Worm (Caenorhabditis elegans) whole organism, L2 larva: ENCODE measurements around the gene Y105C5B.19.

Experiments used
- F13H6.1 ChIP-seq: sonication (generic microtip); optimal IDR thresholded peaks from 2 replicates; lab custom pipeline; 2016; ENCODE audit warnings: missing genetic modification characterization, missing compliant biosample characterization
- R02D3.7 ChIP-seq: fragments of 150-350 bp; optimal IDR thresholded peaks from 2 replicates; lab custom pipeline; 2014; ENCODE audit warnings: missing biosample characterization, missing genetic modification characterization
- ZK546.5 ChIP-seq: sonication (generic microtip); optimal IDR thresholded peaks from 2 replicates; lab custom pipeline; 2017; ENCODE audit warnings: missing biosample characterization, missing genetic modification characterization
- alr-1 ChIP-seq: fragments of 150-350 bp; optimal IDR thresholded peaks from 2 replicates; lab custom pipeline; 2014; ENCODE audit warnings: missing biosample characterization, missing genetic modification characterization
- aly-2 ChIP-seq: fragments of 150-350 bp; optimal IDR thresholded peaks from 2 replicates; lab custom pipeline; 2014; ENCODE audit warnings: missing biosample characterization, missing genetic modification characterization
- ceh-16 ChIP-seq: fragments of 150-350 bp; optimal IDR thresholded peaks from 2 replicates; lab custom pipeline; 2014; ENCODE audit warnings: missing biosample characterization, missing genetic modification characterization
- ceh-82 ChIP-seq: fragments of 150-350 bp; optimal IDR thresholded peaks from 2 replicates; lab custom pipeline; 2014; ENCODE audit warnings: missing biosample characterization, missing genetic modification characterization
- crh-2 ChIP-seq: sonication (generic microtip); optimal IDR thresholded peaks from 2 replicates; lab custom pipeline; 2017; ENCODE audit warnings: missing biosample characterization, missing genetic modification characterization
- dmd-4 ChIP-seq: sonication (generic microtip); optimal IDR thresholded peaks from 2 replicates; lab custom pipeline; 2017; ENCODE audit warnings: missing biosample characterization, missing genetic modification characterization
- egl-27 ChIP-seq: sonication (generic microtip); optimal IDR thresholded peaks from 3 replicates; lab custom pipeline; 2017; ENCODE audit warnings: missing biosample characterization, missing genetic modification reagents, missing genetic modification characterization
- elt-1 ChIP-seq: fragments of 150-350 bp; optimal IDR thresholded peaks from 2 replicates; lab custom pipeline; 2014; ENCODE audit warnings: missing biosample characterization, missing genetic modification characterization
- elt-3 ChIP-seq: sonication (generic microtip); optimal IDR thresholded peaks from 2 replicates; lab custom pipeline; 2017; ENCODE audit warnings: missing biosample characterization, missing genetic modification characterization
- fos-1 ChIP-seq: fragments of 150-350 bp; optimal IDR thresholded peaks from 2 replicates; lab custom pipeline; 2014; ENCODE audit warnings: missing biosample characterization, missing genetic modification characterization
- lin-13 ChIP-seq: fragments of 150-350 bp; optimal IDR thresholded peaks from 2 replicates; lab custom pipeline; 2014; ENCODE audit warnings: missing biosample characterization, missing genetic modification reagents, missing genetic modification characterization
- lin-39 ChIP-seq: fragments of 150-350 bp; optimal IDR thresholded peaks from 2 replicates; lab custom pipeline; 2014; ENCODE audit warnings: missing biosample characterization, missing genetic modification reagents, missing genetic modification characterization
- lsy-2 ChIP-seq, 2 experiments: fragments of 150-350 bp in 1 of 2; sonication (generic microtip) in 1 of 2; optimal IDR thresholded peaks; 2 replicates each; lab custom pipeline; 2014 to 2017; ENCODE audit warnings: missing biosample characterization in 2 of 2, missing genetic modification characterization in 2 of 2
- mbf-1 ChIP-seq: sonication (generic microtip); optimal IDR thresholded peaks from 2 replicates; lab custom pipeline; 2017; ENCODE audit warnings: missing biosample characterization, missing genetic modification characterization
- mdl-1 ChIP-seq, 2 experiments: fragments of 150-350 bp in 1 of 2; sonication (generic microtip) in 1 of 2; optimal IDR thresholded peaks; 2 replicates each; lab custom pipeline; 2017; ENCODE audit warnings: missing biosample characterization in 2 of 2, missing genetic modification characterization in 2 of 2
- nhr-10 ChIP-seq: sonication (generic microtip); optimal IDR thresholded peaks from 2 replicates; lab custom pipeline; 2017; ENCODE audit warnings: missing biosample characterization, missing genetic modification characterization
- nhr-11 ChIP-seq: fragments of 150-350 bp; optimal IDR thresholded peaks from 2 replicates; lab custom pipeline; 2014; ENCODE audit warnings: missing biosample characterization, missing genetic modification characterization
- nhr-12 ChIP-seq: fragments of 150-350 bp; optimal IDR thresholded peaks from 2 replicates; lab custom pipeline; 2014; ENCODE audit warnings: missing biosample characterization, missing genetic modification characterization
- nhr-129 ChIP-seq: fragments of 150-350 bp; optimal IDR thresholded peaks from 2 replicates; lab custom pipeline; 2014; ENCODE audit warnings: missing biosample characterization, missing genetic modification characterization
- nhr-21 ChIP-seq: fragments of 150-350 bp; optimal IDR thresholded peaks from 2 replicates; lab custom pipeline; 2014; ENCODE audit warnings: missing biosample characterization, missing genetic modification characterization
- nhr-23 ChIP-seq: fragments of 150-350 bp; optimal IDR thresholded peaks from 2 replicates; lab custom pipeline; 2014; ENCODE audit warnings: missing biosample characterization, missing genetic modification reagents, missing genetic modification characterization
- nhr-237 ChIP-seq: fragments of 150-350 bp; optimal IDR thresholded peaks from 2 replicates; lab custom pipeline; 2014; ENCODE audit warnings: missing biosample characterization, missing genetic modification characterization
- nhr-25 ChIP-seq: fragments of 150-350 bp; sonication (generic microtip); optimal IDR thresholded peaks from 3 replicates; lab custom pipeline; 2014; ENCODE audit warnings: missing biosample characterization, missing genetic modification characterization
- nhr-6 ChIP-seq: fragments of 150-350 bp; optimal IDR thresholded peaks from 2 replicates; lab custom pipeline; 2014; ENCODE audit warnings: missing biosample characterization, missing genetic modification characterization
- nhr-77 ChIP-seq: fragments of 150-350 bp; optimal IDR thresholded peaks from 2 replicates; lab custom pipeline; 2014; ENCODE audit warnings: missing biosample characterization, missing genetic modification characterization
- peb-1 ChIP-seq: fragments of 150-350 bp; optimal IDR thresholded peaks from 2 replicates; lab custom pipeline; 2014; ENCODE audit warnings: missing biosample characterization, missing genetic modification characterization
- sem-4 ChIP-seq: fragments of 150-350 bp; optimal IDR thresholded peaks from 2 replicates; lab custom pipeline; 2014; ENCODE audit warnings: missing biosample characterization, missing genetic modification reagents, missing genetic modification characterization
- skn-1 ChIP-seq: sonication (generic microtip); optimal IDR thresholded peaks from 2 replicates; lab custom pipeline; 2017; ENCODE audit warnings: missing biosample characterization, missing genetic modification characterization
- sma-3 ChIP-seq: sonication (generic microtip); optimal IDR thresholded peaks from 2 replicates; lab custom pipeline; 2016; ENCODE audit warnings: missing genetic modification reagents, missing genetic modification characterization, missing compliant biosample characterization
- sma-9 ChIP-seq, 2 experiments: fragments of 150-350 bp in 1 of 2; sonication (generic microtip) in 1 of 2; optimal IDR thresholded peaks; 2 replicates each; lab custom pipeline; 2014 to 2016; ENCODE audit warnings: missing genetic modification characterization in 2 of 2, mild to moderate bottlenecking in 1 of 2, missing biosample characterization in 1 of 2, missing compliant biosample characterization in 1 of 2, missing genetic modification reagents in 1 of 2, moderate library complexity in 1 of 2
- snpc-4 ChIP-seq: fragments of 150-350 bp; optimal IDR thresholded peaks from 2 replicates; lab custom pipeline; 2014; ENCODE audit warnings: missing biosample characterization, missing genetic modification characterization
- unc-39 ChIP-seq: fragments of 150-350 bp; optimal IDR thresholded peaks from 2 replicates; lab custom pipeline; 2014; ENCODE audit warnings: missing biosample characterization, missing genetic modification characterization
- unc-55 ChIP-seq: fragments of 150-350 bp; sonication (generic microtip); optimal IDR thresholded peaks from 3 replicates; lab custom pipeline; 2014; ENCODE audit warnings: missing biosample characterization, missing genetic modification reagents, missing genetic modification characterization
- zag-1 ChIP-seq: fragments of 150-350 bp; optimal IDR thresholded peaks from 2 replicates; lab custom pipeline; 2014; ENCODE audit warnings: missing biosample characterization, missing genetic modification characterization
- ztf-1 ChIP-seq: fragments of 200-800 bp; sonication (Bioruptor generic); conservative IDR thresholded peaks from 2 replicates; pipeline ENCODE4 v1.3.6; 2022; ENCODE audit warnings: missing genetic modification characterization, missing compliant biosample characterization
- ztf-11 ChIP-seq: sonication (generic microtip); optimal IDR thresholded peaks from 2 replicates; lab custom pipeline; 2017; ENCODE audit warnings: missing biosample characterization, missing genetic modification characterization
- ztf-4 ChIP-seq: fragments of 150-350 bp; optimal IDR thresholded peaks from 2 replicates; lab custom pipeline; 2014; ENCODE audit warnings: missing biosample characterization, missing genetic modification characterization

Gene Y105C5B.19

ce11 chrIV:15940811-15941210 is 43.0 kb downstream of the Y105C5B.19 start:
- no peak for TF ChIP-seq nhr-21 (tag; lab: Kevin White, UChicago)
- TF ChIP-seq F13H6.1 (tag; lab: Kevin White, UChicago) = no peak
- no peak for TF ChIP-seq zag-1 (tag; lab: Kevin White, UChicago)
- TF ChIP-seq mbf-1 (tag; lab: Kevin White, UChicago) = no peak
- TF ChIP-seq R02D3.7 (tag; lab: Kevin White, UChicago) = no peak
- TF ChIP-seq nhr-10 (tag; lab: Kevin White, UChicago) = no peak
- no peak for TF ChIP-seq nhr-23 (tag; lab: Kevin White, UChicago)
- TF ChIP-seq nhr-6 (tag; lab: Kevin White, UChicago) = no peak
- TF ChIP-seq ceh-16 (tag; lab: Kevin White, UChicago) = no peak
- no peak for TF ChIP-seq mdl-1 (tag; optimal IDR thresholded peaks at IDR 0.05; lab: Kevin White, UChicago)
- TF ChIP-seq dmd-4 (tag; lab: Kevin White, UChicago) = no peak
- TF ChIP-seq lin-13 (GFP tag; lab: Kevin White, UChicago) = no peak

- TF ChIP-seq nhr-21 (tag; lab: Kevin White, UChicago) (no peak), zag-1 (tag; lab: Kevin White, UChicago) (no peak), nhr-25 (no peak), egl-27 (tag; lab: Kevin White, UChicago) (no peak), nhr-12 (tag; lab: Kevin White, UChicago) (no peak), lsy-2 (tag; optimal IDR thresholded peaks at IDR 0.05; lab: Kevin White, UChicago) (no peak), elt-1 (tag; lab: Kevin White, UChicago) (no peak), sma-3 (GFP tag; lab: Kevin White, UChicago) (no peak)
- TF ChIP-seq, all 48 proteins: peak for 0
Observed at ce11 chrIV:15938471-15938870, 45.3 kb downstream of the Y105C5B.19 start.

- TF ChIP-seq lin-13 (GFP tag; lab: Kevin White, UChicago) = no peak
- TF ChIP-seq aly-2 (tag; lab: Kevin White, UChicago) = no peak
- TF ChIP-seq sma-3 (GFP tag; lab: Kevin White, UChicago) = no peak
- TF ChIP-seq sem-4 (tag; lab: Kevin White, UChicago) = no peak
- TF ChIP-seq dmd-4 (tag; lab: Kevin White, UChicago) = no peak
- TF ChIP-seq zag-1 (tag; lab: Kevin White, UChicago) = no peak
- TF ChIP-seq nhr-12 (tag; lab: Kevin White, UChicago) = no peak
- no peak for TF ChIP-seq ceh-16 (tag; lab: Kevin White, UChicago)
- TF ChIP-seq unc-39 (tag; lab: Kevin White, UChicago) = no peak
- TF ChIP-seq nhr-77 (tag; lab: Kevin White, UChicago) = no peak
- TF ChIP-seq crh-2 = no peak
Observed at ce11 chrIV:15937088-15937487, 46.7 kb downstream of the Y105C5B.19 start.

ce11 chrIV:15933814-15934213 is 50.0 kb downstream of the Y105C5B.19 start, which contains the start of gene srv-16:
Gene srv-16 (minus strand): TSS chrIV:15933914.
- no peak for TF ChIP-seq elt-1 (tag; lab: Kevin White, UChicago)
- TF ChIP-seq lin-13 (GFP tag; lab: Kevin White, UChicago) = no peak
- TF ChIP-seq nhr-77 (tag; lab: Kevin White, UChicago) = no peak
- TF ChIP-seq nhr-21 (tag; lab: Kevin White, UChicago) = no peak
- no peak for TF ChIP-seq nhr-12 (tag; lab: Kevin White, UChicago)
- no peak for TF ChIP-seq ztf-11
- TF ChIP-seq ztf-4 = no peak
- no peak for TF ChIP-seq sma-3 (GFP tag; lab: Kevin White, UChicago)
- TF ChIP-seq alr-1 (tag; lab: Kevin White, UChicago) = no peak
- no peak for TF ChIP-seq nhr-11 (tag; lab: Kevin White, UChicago)
- no peak for TF ChIP-seq nhr-10 (tag; lab: Kevin White, UChicago)
- no peak for TF ChIP-seq snpc-4
- no peak for TF ChIP-seq egl-27 (tag; lab: Kevin White, UChicago)

- TF ChIP-seq ztf-4 = no peak
- TF ChIP-seq nhr-21 (tag; lab: Kevin White, UChicago) = peak; percentile 38
- no peak for TF ChIP-seq ZK546.5
- no peak for TF ChIP-seq elt-3 (tag; lab: Kevin White, UChicago)
- TF ChIP-seq fos-1 = no peak
- TF ChIP-seq nhr-237 (tag; lab: Kevin White, UChicago) = no peak
- no peak for TF ChIP-seq lin-39 (tag; lab: Kevin White, UChicago)
- peak; percentile 59 for TF ChIP-seq nhr-129 (tag; lab: Kevin White, UChicago)
- no peak for TF ChIP-seq unc-39 (tag; lab: Kevin White, UChicago)
- TF ChIP-seq nhr-77 (tag; lab: Kevin White, UChicago) = no peak
- no peak for TF ChIP-seq ztf-11
- TF ChIP-seq peb-1 (tag; lab: Kevin White, UChicago) = no peak
- TF ChIP-seq egl-27 (tag; lab: Kevin White, UChicago) = no peak
- TF ChIP-seq lin-13 (GFP tag; lab: Kevin White, UChicago) = peak; percentile 50
- no peak for TF ChIP-seq aly-2 (tag; lab: Kevin White, UChicago)
- peak; percentile 30 for TF ChIP-seq F13H6.1 (tag; lab: Kevin White, UChicago)
- no peak for TF ChIP-seq nhr-6 (tag; lab: Kevin White, UChicago)
- no peak for TF ChIP-seq snpc-4
- peak; percentile 11 for TF ChIP-seq sma-9 (GFP tag; optimal IDR thresholded peaks at IDR 0.05; lab: Kevin White, UChicago)
- no peak for TF ChIP-seq sma-9 (tag; optimal IDR thresholded peaks at IDR 0.05; lab: Kevin White, UChicago)
- no peak for TF ChIP-seq ceh-16 (tag; lab: Kevin White, UChicago)
- TF ChIP-seq dmd-4 (tag; lab: Kevin White, UChicago) = no peak
- TF ChIP-seq ztf-1 (GFP tag; lab: Robert Waterston, UW) = no peak
- no peak for TF ChIP-seq sem-4 (tag; lab: Kevin White, UChicago)
- TF ChIP-seq crh-2 = peak; percentile 43
- no peak for TF ChIP-seq skn-1 (tag; lab: Kevin White, UChicago)
- TF ChIP-seq mbf-1 (tag; lab: Kevin White, UChicago) = no peak
- no peak for TF ChIP-seq nhr-25
- peak; percentile 14 for TF ChIP-seq sma-3 (GFP tag; lab: Kevin White, UChicago)
- peak; percentile 16 for TF ChIP-seq unc-55 (GFP tag; lab: Kevin White, UChicago)
- TF ChIP-seq ceh-82 (tag; lab: Kevin White, UChicago) = no peak
- TF ChIP-seq lsy-2 (tag; optimal IDR thresholded peaks at IDR 0.05; lab: Kevin White, UChicago) = no peak
Observed at ce11 chrIV:15931833-15932232, 51.9 kb downstream of the Y105C5B.19 start.
